Fruit fly (Drosophila melanogaster): ENCODE results near the gene Mal-B1.

The Mal-B1 gene

dm6 chr2L:11893269-11893668 lies 46.2 kb downstream of the Mal-B1 start:
- TF ChIP-seq D1 (tag; optimal IDR thresholded peaks at IDR 0.05) (no peak), Snoo (tag; optimal IDR thresholded peaks at IDR 0.05) (no peak), CG10348 (GFP tag; IDR thresholded peaks at IDR 0.05) (no peak), CG17806 (tag; optimal IDR thresholded peaks at IDR 0.05) (no peak), rn (GFP tag; IDR thresholded peaks at IDR 0.05) (no peak), CG9948 (tag; optimal IDR thresholded peaks at IDR 0.05) (no peak), EcR (GFP tag; optimal IDR thresholded peaks at IDR 0.05) (no peak), CG8159 (tag; optimal IDR thresholded peaks at IDR 0.05) (no peak), fd96Ca (GFP tag; IDR thresholded peaks at IDR 0.05) (no peak), CG32121 (GFP tag; IDR thresholded peaks at IDR 0.05) (no peak), Ets98B (GFP tag; IDR thresholded peaks at IDR 0.05) (no peak), CG4496 (GFP tag; IDR thresholded peaks at IDR 0.05) (no peak), CG8301 (tag; optimal IDR thresholded peaks at IDR 0.05) (no peak), CG34367 (tag; optimal IDR thresholded peaks at IDR 0.05) (no peak), CG12605 (GFP tag; IDR thresholded peaks at IDR 0.05) (no peak), Pif1A (GFP tag; optimal IDR thresholded peaks at IDR 0.05) (no peak), Pif1B (GFP tag; optimal IDR thresholded peaks at IDR 0.05) (no peak), gl (tag; optimal IDR thresholded peaks at IDR 0.05) (no peak), CG15710 (tag; optimal IDR thresholded peaks at IDR 0.05) (no peak), CG14655 (GFP tag; optimal IDR thresholded peaks at IDR 0.05) (no peak)

Measured in whole organism, pupa.